Fruit fly (Drosophila melanogaster): ENCODE measurements around the gene Mob2.
"Not testable (repeated sequence)": the region's sequence is repeated elsewhere in the genome, so short reads cannot be mapped to it uniquely, and the experiment has no call there.

The Mob2 gene

DNA sequence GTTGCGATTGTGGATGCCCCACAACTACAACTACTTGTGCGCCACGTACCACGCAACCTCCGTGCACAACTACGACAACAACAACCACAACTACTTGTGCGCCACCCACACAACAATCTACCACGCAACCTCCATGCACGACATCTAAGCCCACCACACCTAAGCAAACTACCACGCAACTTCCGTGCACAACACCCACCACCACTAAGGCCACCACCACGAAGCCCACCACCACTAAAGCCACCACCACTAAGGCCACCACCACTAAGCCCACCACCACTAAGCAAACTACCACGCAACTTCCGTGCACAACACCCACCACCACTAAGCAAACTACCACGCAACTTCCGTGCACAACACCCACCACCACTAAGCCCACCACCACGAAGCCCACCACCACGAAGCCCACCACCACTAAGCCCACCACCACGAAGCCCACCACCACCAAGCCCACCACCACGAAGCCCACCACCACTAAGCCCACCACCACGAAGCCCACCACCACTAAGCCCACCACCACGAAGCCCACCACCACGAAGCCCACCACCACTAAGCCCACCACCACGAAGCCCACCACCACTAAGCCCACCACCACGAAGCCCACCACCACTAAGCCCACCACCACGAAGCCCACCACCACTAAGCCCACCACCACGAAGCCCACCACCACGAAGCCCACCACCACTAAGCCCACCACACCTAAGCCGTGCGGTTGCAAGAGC lies 49.5 kb downstream of the Mob2 start (continued):
- TF ChIP-seq CG2712 (tag; optimal IDR thresholded peaks at IDR 0.05) (peak; percentile 21), CG1603 (tag; optimal IDR thresholded peaks at IDR 0.05) (peak; percentile 5), CoRest (tag; optimal IDR thresholded peaks at IDR 0.05) (peak; percentile 21), Sox100B (GFP tag; optimal IDR thresholded peaks at IDR 0.05) (peak; percentile 29), HLHmδ (GFP tag; optimal IDR thresholded peaks at IDR 0.05) (peak; percentile 68), Awh (GFP tag; IDR thresholded peaks at IDR 0.05) (0 out of 2 replicates have a peak, but pooled peaks have one; percentile 40), ATbp (GFP tag; optimal IDR thresholded peaks at IDR 0.05) (peak; percentile 11), Hr39 (optimal IDR thresholded peaks at IDR 0.05) (peak; percentile 48), ci (GFP tag; IDR thresholded peaks at IDR 0.05) (peak; percentile 71), MTF-1 (GFP tag; optimal IDR thresholded peaks at IDR 0.05; ENCODE audit: borderline replicate concordance) (peak; percentile 35), CG13424 (tag; optimal IDR thresholded peaks at IDR 0.05) (peak; percentile 39), CG18262 (tag; optimal IDR thresholded peaks at IDR 0.05) (peak; percentile 26), CG17361 (GFP tag; IDR thresholded peaks at IDR 0.05) (0 out of 3 replicates have a peak, but pooled peaks have one; percentile 17), CG31441 (GFP tag; IDR thresholded peaks at IDR 0.05) (peak; percentile 34; the same call in 1 of the 2 replicates), nerfin-1 (tag; optimal IDR thresholded peaks at IDR 0.05) (peak; percentile 58), CG4328 (GFP tag; optimal IDR thresholded peaks at IDR 0.05) (peak; percentile 53), Sry-β (GFP tag; optimal IDR thresholded peaks at IDR 0.05) (peak; percentile 16), CG8924 (tag; optimal IDR thresholded peaks at IDR 0.05) (peak; percentile 17), gce (GFP tag; IDR thresholded peaks at IDR 0.05) (peak; percentile 52; the same call in 2 of the 3 replicates), CG6254 (GFP tag; optimal IDR thresholded peaks at IDR 0.05) (peak; percentile 20), CG14050 (GFP tag; IDR thresholded peaks at IDR 0.05) (peak; percentile 15; the same call in 1 of the 3 replicates), CG17385 (GFP tag; optimal IDR thresholded peaks at IDR 0.05) (peak; percentile 13), kni (GFP tag; optimal IDR thresholded peaks at IDR 0.05) (peak; percentile 88), CG8478 (optimal IDR thresholded peaks at IDR 0.05) (peak; percentile 18), CG13296 (GFP tag; optimal IDR thresholded peaks at IDR 0.05) (peak; percentile 3), CG11504 (tag; optimal IDR thresholded peaks at IDR 0.05) (peak; percentile 26), CTCF (GFP tag; optimal IDR thresholded peaks at IDR 0.05) (peak; percentile 63), Nf-YC (tag; optimal IDR thresholded peaks at IDR 0.05) (peak; percentile 42), Nf-YA (GFP tag; IDR thresholded peaks at IDR 0.05) (peak; percentile 16; the same call in 1 of the 2 replicates), CG33557 (GFP tag; optimal IDR thresholded peaks at IDR 0.05) (peak; percentile 66), CG4360 (GFP tag; IDR thresholded peaks at IDR 0.05) (0 out of 2 replicates have a peak, but pooled peaks have one; percentile 26), CG8290 (tag; optimal IDR thresholded peaks at IDR 0.05) (peak in 1 of 2 experiments; percentile 85), CG4707 (GFP tag; optimal IDR thresholded peaks at IDR 0.05) (peak; percentile 22), CG7987 (GFP tag; optimal IDR thresholded peaks at IDR 0.05) (peak; percentile 3), Hr51 (GFP tag; optimal IDR thresholded peaks at IDR 0.05) (peak in 1 of 2 experiments; percentile 2), CG11723 (GFP tag; optimal IDR thresholded peaks at IDR 0.05) (peak; percentile 8), Dbx (GFP tag; IDR thresholded peaks at IDR 0.05) (0 out of 3 replicates have a peak, but pooled peaks have one; percentile 10), wek (GFP tag; optimal IDR thresholded peaks at IDR 0.05) (peak; percentile 14), vvl (GFP tag; IDR thresholded peaks at IDR 0.05) (0 out of 2 replicates have a peak, but pooled peaks have one; percentile 17), Fer1 (GFP tag; optimal IDR thresholded peaks at IDR 0.05) (peak; percentile 6), z (GFP tag; IDR thresholded peaks at IDR 0.05) (0 out of 3 replicates have a peak, but pooled peaks have one; percentile 43), Med (GFP tag) (peak; percentile 58), CG10979 (tag; optimal IDR thresholded peaks at IDR 0.05) (peak; percentile 37), fd64A (GFP tag; optimal IDR thresholded peaks at IDR 0.05) (peak; percentile 35), CG2678 (tag; optimal IDR thresholded peaks at IDR 0.05) (peak; percentile 35), CG10267 (tag; optimal IDR thresholded peaks at IDR 0.05) (peak; percentile 19), dmrt99B (tag; optimal IDR thresholded peaks at IDR 0.05) (peak; percentile 13), tap (tag; optimal IDR thresholded peaks at IDR 0.05) (peak; percentile 6)
- not testable (repeated sequence) for TF ChIP-seq CG8290 (GFP tag; optimal IDR thresholded peaks at IDR 0.05)

All from whole organism, embryonic.